Fruit fly (Drosophila melanogaster) whole organism, pupa: Measurements from ENCODE around the gene Glut4EF.

ENCODE experiments used
- CG14655 ChIP-seq: fragments of 200-800 bp; sonication (Bioruptor generic); optimal IDR thresholded peaks from 3 replicates; lab custom pipeline; 2017; ENCODE audit warnings: mild to moderate bottlenecking, missing biosample characterization, missing genetic modification reagents, missing genetic modification characterization
- CG17806 ChIP-seq: fragments of 200-800 bp; sonication (Bioruptor generic); optimal IDR thresholded peaks from 2 replicates; lab custom pipeline; 2018; ENCODE audit warnings: missing biosample characterization, mild to moderate bottlenecking, missing genetic modification characterization, moderate library complexity
- CG32121 ChIP-seq: fragments of 200-800 bp; sonication (Bioruptor generic); IDR thresholded peaks from 2 replicates; pipeline ENCODE4 v1.3.6; 2022; ENCODE audit warnings: missing biosample characterization, missing genetic modification characterization
- CG34367 ChIP-seq: fragments of 200-800 bp; sonication (Bioruptor generic); optimal IDR thresholded peaks from 2 replicates; lab custom pipeline; 2018; ENCODE audit warnings: missing biosample characterization, mild to moderate bottlenecking, missing genetic modification characterization
- CG9948 ChIP-seq: fragments of 200-800 bp; sonication (Bioruptor generic); optimal IDR thresholded peaks from 2 replicates; lab custom pipeline; 2018; ENCODE audit warnings: missing biosample characterization, mild to moderate bottlenecking, missing genetic modification characterization, moderate library complexity
- D1 ChIP-seq: fragments of 200-800 bp; sonication (Bioruptor generic); optimal IDR thresholded peaks from 2 replicates; lab custom pipeline; 2018; ENCODE audit warnings: missing biosample characterization, mild to moderate bottlenecking, missing genetic modification characterization, moderate library complexity
- EcR ChIP-seq: fragments of 200-800 bp; sonication (Bioruptor generic); optimal IDR thresholded peaks from 3 replicates; lab custom pipeline; 2019; ENCODE audit warnings: missing biosample characterization, missing genetic modification characterization, mild to moderate bottlenecking, moderate library complexity, missing genetic modification reagents
- Ets98B ChIP-seq: fragments of 200-800 bp; sonication (Bioruptor generic); IDR thresholded peaks from 2 replicates; pipeline ENCODE4 v1.3.6; 2022; ENCODE audit warnings: missing biosample characterization, missing genetic modification characterization
- Pif1A ChIP-seq: fragments of 200-800 bp; sonication (Bioruptor generic); optimal IDR thresholded peaks from 3 replicates; lab custom pipeline; 2016; ENCODE audit warnings: missing biosample characterization, missing genetic modification characterization
- Pif1B ChIP-seq: fragments of 200-800 bp; sonication (Bioruptor generic); optimal IDR thresholded peaks from 3 replicates; lab custom pipeline; 2016; ENCODE audit warnings: missing biosample characterization, missing genetic modification characterization
- gl ChIP-seq: fragments of 200-800 bp; sonication (Bioruptor generic); optimal IDR thresholded peaks from 2 replicates; lab custom pipeline; 2018; ENCODE audit warnings: missing biosample characterization, mild to moderate bottlenecking, missing genetic modification characterization
- rn ChIP-seq: fragments of 200-800 bp; sonication (Bioruptor generic); IDR thresholded peaks from 2 replicates; pipeline ENCODE4 v1.3.6; 2022; ENCODE audit warnings: missing biosample characterization, missing genetic modification characterization

DNA sequence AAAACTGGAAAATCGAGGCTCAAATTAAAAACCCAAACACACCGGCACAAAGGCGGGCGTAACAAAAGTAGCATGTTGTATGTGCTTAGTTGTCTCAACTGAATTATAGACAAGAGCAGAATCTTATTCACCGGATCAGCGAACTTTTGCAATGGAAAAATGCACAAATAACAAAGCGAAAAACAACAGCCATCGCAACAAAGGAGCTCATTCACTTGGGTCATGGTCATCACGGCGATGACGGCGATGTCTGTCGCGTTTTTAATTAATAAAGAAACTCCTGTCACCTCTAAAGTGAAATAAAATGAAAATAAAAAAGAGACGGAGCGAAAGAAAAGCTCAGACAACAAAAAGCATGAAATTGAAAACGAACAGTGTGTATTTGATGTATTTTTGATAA, 164.7 kb downstream of the Glut4EF start:
- TF ChIP-seq CG9948: no peak
- TF ChIP-seq D1 (tag; lab: Kevin White, UChicago): no peak
- TF ChIP-seq rn (GFP tag; lab: Robert Waterston, UW): no peak
- peak; percentile 92 for TF ChIP-seq EcR (GFP tag; lab: Kevin White, UChicago)
- no peak for TF ChIP-seq gl (tag; lab: Kevin White, UChicago)
- TF ChIP-seq CG32121 (GFP tag; lab: Robert Waterston, UW): no peak
- no peak for TF ChIP-seq CG14655 (GFP tag; lab: Kevin White, UChicago)
- no peak for TF ChIP-seq CG34367 (tag; lab: Kevin White, UChicago)
- TF ChIP-seq Pif1B (GFP tag; lab: Kevin White, UChicago): no peak
- no peak for TF ChIP-seq Pif1A
- TF ChIP-seq CG17806 (tag; lab: Kevin White, UChicago): no peak
- no peak for TF ChIP-seq Ets98B (GFP tag; lab: Robert Waterston, UW)
